Worm (Caenorhabditis elegans) whole organism, L4 larva: ENCODE results near the gene ttr-11.

Source experiments
- ZK546.5 ChIP-seq, 2 experiments: sonication (generic microtip); optimal IDR thresholded peaks; 2 replicates each; lab custom pipeline; 2017; ENCODE audit warnings: missing biosample characterization in 2 of 2, missing genetic modification characterization in 2 of 2
- ceh-28 ChIP-seq: fragments of 150-350 bp; optimal IDR thresholded peaks from 2 replicates; lab custom pipeline; 2014; ENCODE audit warnings: missing biosample characterization, missing genetic modification reagents, missing genetic modification characterization
- lin-39 ChIP-seq: fragments of 150-350 bp; optimal IDR thresholded peaks from 2 replicates; lab custom pipeline; 2014; ENCODE audit warnings: missing biosample characterization, missing genetic modification reagents, missing genetic modification characterization
- lsy-2 ChIP-seq, 2 experiments: fragments of 150-350 bp in 1 of 2; sonication (generic microtip) in 1 of 2; optimal IDR thresholded peaks; 2 replicates each; lab custom pipeline; 2014 to 2017; ENCODE audit warnings: missing biosample characterization in 2 of 2, missing genetic modification characterization in 2 of 2
- nhr-102 ChIP-seq: sonication (generic microtip); optimal IDR thresholded peaks from 2 replicates; lab custom pipeline; 2016; ENCODE audit warnings: mild to moderate bottlenecking, missing genetic modification characterization, moderate library complexity, missing compliant biosample characterization
- nhr-11 ChIP-seq: fragments of 150-350 bp; optimal IDR thresholded peaks from 2 replicates; lab custom pipeline; 2014; ENCODE audit warnings: missing biosample characterization, missing genetic modification characterization
- nhr-111 ChIP-seq: fragments of 200-800 bp; sonication (Bioruptor generic); optimal IDR thresholded peaks from 2 replicates; lab custom pipeline; 2018; ENCODE audit warnings: mild to moderate bottlenecking, missing genetic modification characterization, missing compliant biosample characterization
- nhr-237 ChIP-seq: sonication (generic microtip); optimal IDR thresholded peaks from 2 replicates; lab custom pipeline; 2017; ENCODE audit warnings: missing biosample characterization, missing genetic modification characterization
- nhr-41 ChIP-seq: fragments of 200-800 bp; sonication (Bioruptor generic); IDR thresholded peaks from 2 replicates; pipeline ENCODE4 v1.3.6; 2022; ENCODE audit warnings: missing genetic modification reagents, missing genetic modification characterization, missing compliant biosample characterization
- nhr-76 ChIP-seq: fragments of 150-350 bp; optimal IDR thresholded peaks from 2 replicates; lab custom pipeline; 2014; ENCODE audit warnings: missing biosample characterization, missing genetic modification characterization
- skn-1 ChIP-seq: fragments of 150-350 bp; optimal IDR thresholded peaks from 2 replicates; lab custom pipeline; 2014; ENCODE audit warnings: missing biosample characterization, missing genetic modification characterization
- snpc-4 ChIP-seq: fragments of 150-350 bp; optimal IDR thresholded peaks from 2 replicates; lab custom pipeline; 2014; ENCODE audit warnings: missing biosample characterization, missing genetic modification characterization
- vab-7 ChIP-seq: fragments of 200-800 bp; sonication (Bioruptor generic); IDR thresholded peaks from 2 replicates; pipeline ENCODE4 v1.3.6; 2022; ENCODE audit warnings: missing genetic modification reagents, missing genetic modification characterization, missing compliant biosample characterization

DNA sequence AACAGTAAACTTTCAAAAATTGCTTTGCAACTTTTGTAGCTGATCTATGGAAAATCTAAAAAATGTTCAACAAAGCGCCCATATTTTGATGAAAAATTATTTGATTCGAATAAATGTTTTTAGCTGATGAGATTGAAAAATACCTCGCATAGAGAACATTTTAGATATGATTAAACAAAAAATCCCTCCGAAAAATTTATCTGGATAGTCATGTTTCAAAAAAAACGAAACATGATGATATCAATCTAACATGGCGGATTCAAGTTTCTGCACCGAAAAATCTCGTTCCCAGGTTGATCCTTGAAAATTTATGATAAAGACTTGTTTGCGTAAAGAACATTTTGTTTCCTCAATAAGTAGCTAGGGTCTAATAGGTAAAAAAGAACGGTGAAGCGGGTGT, 5.6 kb downstream of the ttr-11 start, which contains the start of gene ttr-12:
- TF ChIP-seq nhr-102 (tag; lab: Kevin White, UChicago): no peak
- no peak for TF ChIP-seq nhr-11
- no peak for TF ChIP-seq nhr-111 (GFP tag; lab: Kevin White, UChicago)
- TF ChIP-seq nhr-76 (tag; lab: Kevin White, UChicago): no peak
- TF ChIP-seq ceh-28 (tag; lab: Kevin White, UChicago): no peak
- no peak for TF ChIP-seq vab-7 (GFP tag; lab: Robert Waterston, UW)
- no peak for TF ChIP-seq skn-1 (tag; lab: Kevin White, UChicago)
- TF ChIP-seq lin-39: no peak
- TF ChIP-seq lsy-2 (tag; optimal IDR thresholded peaks at IDR 0.05; lab: Kevin White, UChicago): no peak
- no peak for TF ChIP-seq ZK546.5 (tag; optimal IDR thresholded peaks at IDR 0.05; lab: Kevin White, UChicago)
- TF ChIP-seq nhr-41 (GFP tag; lab: Robert Waterston, UW): no peak
- no peak for TF ChIP-seq snpc-4
- TF ChIP-seq nhr-237 (tag; lab: Kevin White, UChicago): no peak
